Worm (Caenorhabditis elegans) whole organism, L2 larva: ENCODE data around the gene aldo-2.
A peak's percentile ranks its signal among the peaks of the same experiment; 100 is the strongest.

Experiments used
- lsy-2 ChIP-seq, 2 experiments: fragments of 150-350 bp in 1 of 2; sonication (generic microtip) in 1 of 2; optimal IDR thresholded peaks; 2 replicates each; lab custom pipeline; 2014 to 2017; ENCODE audit warnings: missing biosample characterization in 2 of 2, missing genetic modification characterization in 2 of 2
- nhr-21 ChIP-seq: fragments of 150-350 bp; optimal IDR thresholded peaks from 2 replicates; lab custom pipeline; 2014; ENCODE audit warnings: missing biosample characterization, missing genetic modification characterization

ce11 chrIII:5874263-5874662 is 2.2 kb downstream of the aldo-2 start:
- TF ChIP-seq nhr-21 (peak; percentile 96), lsy-2 (tag; optimal IDR thresholded peaks at IDR 0.05; lab: Kevin White, UChicago) (peak in 1 of 2 experiments; percentile 56)
